Fruit fly (Drosophila melanogaster): Measurements from ENCODE around the gene RpL27.

Gene RpL27

DNA sequence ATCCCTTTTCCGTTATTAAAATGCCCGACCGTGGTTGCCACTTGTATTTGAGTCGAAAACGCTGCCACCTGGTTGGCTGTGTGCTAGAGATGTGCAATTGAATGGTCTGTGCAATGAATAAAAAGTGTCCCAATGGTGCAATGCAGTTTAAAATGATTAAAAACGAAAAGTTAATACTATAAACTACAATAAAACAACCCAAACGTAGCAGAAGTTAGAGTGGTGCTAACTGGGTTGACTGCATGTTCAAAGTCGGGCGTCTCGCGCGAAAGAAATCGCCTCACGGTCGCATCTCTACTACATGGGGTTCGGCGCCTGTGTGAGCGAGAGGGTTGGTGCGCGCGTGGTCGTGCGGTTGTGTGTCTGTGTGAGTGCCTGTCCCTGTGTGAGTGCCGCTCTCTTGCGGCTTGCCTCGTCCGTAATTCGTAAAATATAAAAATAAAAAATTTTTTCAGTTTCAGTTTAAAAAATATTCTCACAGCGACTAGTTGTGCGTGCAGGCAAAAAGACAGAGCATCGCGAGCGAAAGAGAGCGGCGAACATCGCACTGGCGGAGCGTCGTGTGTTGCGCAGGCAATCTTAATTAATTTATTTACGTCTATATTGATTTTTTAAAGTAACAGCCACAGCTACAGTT lies 37.9 kb downstream of the RpL27 start (continued):
- TF ChIP-seq Mrtf (GFP tag; IDR thresholded peaks at IDR 0.05), result peak; percentile 86
- peak; percentile 90 for TF ChIP-seq H15 (GFP tag; IDR thresholded peaks at IDR 0.05)
- peak; percentile 94 for TF ChIP-seq CG13775 (GFP tag; optimal IDR thresholded peaks at IDR 0.05)
- TF ChIP-seq Myb (GFP tag; optimal IDR thresholded peaks at IDR 0.05), result peak; percentile 97
- TF ChIP-seq CG1792 (GFP tag; optimal IDR thresholded peaks at IDR 0.05), result peak; percentile 93
- peak; percentile 97 for TF ChIP-seq CG30403 (GFP tag; optimal IDR thresholded peaks at IDR 0.05)
- peak; percentile 63 for TF ChIP-seq cas (GFP tag; IDR thresholded peaks at IDR 0.05)
- peak; percentile 88 for TF ChIP-seq Fer3 (tag; optimal IDR thresholded peaks at IDR 0.05)
- peak; percentile 77 for TF ChIP-seq run (tag; optimal IDR thresholded peaks at IDR 0.05)
- TF ChIP-seq Kr (GFP tag; optimal IDR thresholded peaks at IDR 0.05), result peak; percentile 74
- no peak for TF ChIP-seq Tbp (GFP tag; optimal IDR thresholded peaks at IDR 0.05)
- peak; percentile 70 for TF ChIP-seq rib (GFP tag; IDR thresholded peaks at IDR 0.05)
- TF ChIP-seq Deaf1 (tag; optimal IDR thresholded peaks at IDR 0.05), result peak; percentile 89
- peak; percentile 98 for TF ChIP-seq zfh2 (GFP tag; optimal IDR thresholded peaks at IDR 0.05)
- TF ChIP-seq CG7963 (GFP tag; IDR thresholded peaks at IDR 0.05; ENCODE audit: partially characterized antibody), result peak; percentile 63; the same call in 2 of the 3 replicates
- peak; percentile 64; the same call in 1 of the 2 replicates for TF ChIP-seq dan (GFP tag; IDR thresholded peaks at IDR 0.05)
- peak; percentile 43 for TF ChIP-seq CG15073 (GFP tag; optimal IDR thresholded peaks at IDR 0.05)
- TF ChIP-seq cad (GFP tag; optimal IDR thresholded peaks at IDR 0.05), result no peak
- TF ChIP-seq CG15479 (GFP tag; optimal IDR thresholded peaks at IDR 0.05), result peak; percentile 80
- TF ChIP-seq H2.0 (GFP tag; IDR thresholded peaks at IDR 0.05), result peak; percentile 91
- TF ChIP-seq CG12155 (GFP tag; optimal IDR thresholded peaks at IDR 0.05), result peak; percentile 94
- peak; percentile 45 for TF ChIP-seq pfk (GFP tag; optimal IDR thresholded peaks at IDR 0.05)
- peak; percentile 85 for TF ChIP-seq Xrp1 (GFP tag; IDR thresholded peaks at IDR 0.05)
- TF ChIP-seq CG4424 (GFP tag; optimal IDR thresholded peaks at IDR 0.05), result peak; percentile 88
- TF ChIP-seq CG10209 (GFP tag; optimal IDR thresholded peaks at IDR 0.05), result peak; percentile 91
- peak; percentile 94 for TF ChIP-seq CG7987 (GFP tag; optimal IDR thresholded peaks at IDR 0.05)
- peak; percentile 74 for TF ChIP-seq Adf1 (GFP tag; IDR thresholded peaks at IDR 0.05)
- TF ChIP-seq Dbx (GFP tag; IDR thresholded peaks at IDR 0.05), result peak; percentile 94
- peak; percentile 85 for TF ChIP-seq Hand (GFP tag; optimal IDR thresholded peaks at IDR 0.05)
- TF ChIP-seq CG13296 (GFP tag; optimal IDR thresholded peaks at IDR 0.05), result peak; percentile 89
- peak; percentile 90 for TF ChIP-seq Atf6 (GFP tag; IDR thresholded peaks at IDR 0.05)
- peak; percentile 80 for TF ChIP-seq odd (GFP tag; optimal IDR thresholded peaks at IDR 0.05)
- TF ChIP-seq CG1233 (GFP tag; optimal IDR thresholded peaks at IDR 0.05), result peak; percentile 90
- TF ChIP-seq ems (GFP tag; optimal IDR thresholded peaks at IDR 0.05), result peak; percentile 93
- peak; percentile 88 for TF ChIP-seq CG15269 (tag; optimal IDR thresholded peaks at IDR 0.05)
- TF ChIP-seq ATbp (GFP tag; optimal IDR thresholded peaks at IDR 0.05), result peak; percentile 73
- peak; percentile 92 for TF ChIP-seq slou (GFP tag; optimal IDR thresholded peaks at IDR 0.05)
- peak; percentile 97 for TF ChIP-seq bab2 (GFP tag; optimal IDR thresholded peaks at IDR 0.05)
- peak; percentile 91 for TF ChIP-seq CG7372 (GFP tag; IDR thresholded peaks at IDR 0.05)
- peak; percentile 90 for TF ChIP-seq CG15601 (tag; optimal IDR thresholded peaks at IDR 0.05)
- TF ChIP-seq danr (GFP tag; IDR thresholded peaks at IDR 0.05), result peak; percentile 87
- TF ChIP-seq Atf3 (GFP tag; optimal IDR thresholded peaks at IDR 0.05), result peak; percentile 94
- peak; percentile 90 for TF ChIP-seq Aef1 (GFP tag; IDR thresholded peaks at IDR 0.05)
- TF ChIP-seq usp (GFP tag; optimal IDR thresholded peaks at IDR 0.05), result no peak
- TF ChIP-seq Gug (GFP tag; IDR thresholded peaks at IDR 0.05), result peak; percentile 96
- TF ChIP-seq seq (GFP tag; IDR thresholded peaks at IDR 0.05), result peak; percentile 93
- peak; percentile 91 for TF ChIP-seq zfh1 (GFP tag; IDR thresholded peaks at IDR 0.05)
- TF ChIP-seq dysf (GFP tag; IDR thresholded peaks at IDR 0.05), result peak; percentile 94
- TF ChIP-seq twi (tag; optimal IDR thresholded peaks at IDR 0.05), result peak; percentile 89
- TF ChIP-seq row (GFP tag; IDR thresholded peaks at IDR 0.05), result peak; percentile 98
- peak; percentile 96 for TF ChIP-seq Hmr (GFP tag; optimal IDR thresholded peaks at IDR 0.05)

All from whole organism, embryonic.